Worm (Caenorhabditis elegans): Measurements from ENCODE around the gene C47E12.3.

The C47E12.3 gene

DNA sequence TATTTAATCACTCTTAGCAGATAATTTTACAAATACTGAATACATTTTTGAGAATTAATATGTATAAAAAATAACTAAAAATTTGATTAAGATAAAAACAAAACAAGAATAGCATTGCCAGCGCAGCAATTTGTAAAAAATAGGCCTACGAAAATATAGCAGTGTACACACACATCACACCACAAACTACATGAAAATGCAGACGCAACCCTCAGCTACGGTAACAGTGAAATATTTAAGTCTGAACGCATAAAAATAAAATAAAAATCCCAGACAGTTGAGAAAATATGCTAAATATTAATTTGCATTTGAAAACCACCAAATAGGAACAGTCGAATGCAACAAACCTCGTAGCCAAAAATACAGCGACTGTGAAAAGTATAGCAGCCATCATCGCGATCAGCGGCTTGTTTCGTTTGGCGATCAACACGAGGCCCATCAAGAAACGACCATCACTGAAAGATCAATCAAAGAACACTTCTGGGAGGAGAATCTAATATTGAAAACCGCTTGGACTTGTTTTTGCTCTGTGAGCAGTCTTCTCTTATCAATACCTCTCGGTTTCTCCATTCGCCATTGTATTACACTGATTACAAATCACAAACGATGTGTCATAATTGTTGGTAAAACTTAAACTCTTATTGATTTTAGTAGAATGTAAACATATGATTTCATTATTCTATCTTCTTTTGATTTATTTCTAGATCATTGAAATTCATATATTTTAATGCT, 3.0 kb downstream of the C47E12.3 start, which contains the start of gene pyp-1 (continued):
- TF ChIP-seq mdt-29 (GFP tag; IDR thresholded peaks at IDR 0.05) (0 out of 2 replicates have a peak, but pooled peaks have one; percentile 12), nhr-102 (tag; optimal IDR thresholded peaks at IDR 0.05) (no peak), nhr-11 (tag; optimal IDR thresholded peaks at IDR 0.05) (peak; percentile 30), hlh-11 (tag; optimal IDR thresholded peaks at IDR 0.05) (peak; percentile 67), hlh-30 (tag; optimal IDR thresholded peaks at IDR 0.05; ENCODE audit: insufficient read depth) (peak; percentile 30), ceh-28 (tag; optimal IDR thresholded peaks at IDR 0.05) (no peak), sdz-12 (GFP tag; optimal IDR thresholded peaks at IDR 0.05) (no peak), ZK546.5 (tag; optimal IDR thresholded peaks at IDR 0.05) (no peak), nhr-42 (GFP tag; IDR thresholded peaks at IDR 0.05) (no peak), zip-2 (tag; optimal IDR thresholded peaks at IDR 0.05) (no peak), zag-1 (tag; optimal IDR thresholded peaks at IDR 0.05) (no peak), nhr-41 (GFP tag; IDR thresholded peaks at IDR 0.05) (no peak), ceh-32 (tag; optimal IDR thresholded peaks at IDR 0.05; ENCODE audit: poor library complexity) (no peak), pqm-1 (tag; optimal IDR thresholded peaks at IDR 0.05) (peak; percentile 6), fos-1 (tag; optimal IDR thresholded peaks at IDR 0.05) (no peak), unc-130 (GFP tag; optimal IDR thresholded peaks at IDR 0.05) (peak; percentile 9), nhr-10 (tag; optimal IDR thresholded peaks at IDR 0.05) (no peak), lin-13 (GFP tag; optimal IDR thresholded peaks at IDR 0.05) (no peak), T26A8.4 (GFP tag; IDR thresholded peaks at IDR 0.05) (no peak), F10B5.3 (tag; optimal IDR thresholded peaks at IDR 0.05) (no peak), php-3 (GFP tag; IDR thresholded peaks at IDR 0.05) (no peak), Y105C5A.15 (GFP tag; IDR thresholded peaks at IDR 0.05) (no peak), Y5F2A.4 (GFP tag; optimal IDR thresholded peaks at IDR 0.05) (no peak), ZK337.2 (GFP tag; IDR thresholded peaks at IDR 0.05) (no peak), hmg-1.1 (GFP tag; IDR thresholded peaks at IDR 0.05) (no peak), pha-4 (GFP tag; IDR thresholded peaks at IDR 0.05) (no peak), pha-4 (tag; optimal IDR thresholded peaks at IDR 0.05) (peak; percentile 48), nhr-25 (tag; optimal IDR thresholded peaks at IDR 0.05; ENCODE audit: borderline replicate concordance, insufficient read depth) (no peak), snpc-1.2 (GFP tag; IDR thresholded peaks at IDR 0.05) (0 out of 2 replicates have a peak, but pooled peaks have one; percentile 37), aha-1 (tag) (no peak), mxl-3 (GFP tag; optimal IDR thresholded peaks at IDR 0.05) (no peak), F49E8.2 (tag; optimal IDR thresholded peaks at IDR 0.05; ENCODE audit: borderline replicate concordance) (no peak), mdl-1 (tag; optimal IDR thresholded peaks at IDR 0.05) (peak in 1 of 2 experiments; percentile 32), lir-3 (tag; optimal IDR thresholded peaks at IDR 0.05) (no peak), aly-2 (tag; optimal IDR thresholded peaks at IDR 0.05) (no peak), lsy-2 (tag; optimal IDR thresholded peaks at IDR 0.05) (peak in 1 of 2 experiments; percentile 57), F37D6.2 (tag; optimal IDR thresholded peaks at IDR 0.05) (no peak), zfp-3 (GFP tag; conservative IDR thresholded peaks at IDR 0.05) (no peak), jun-1 (tag; optimal IDR thresholded peaks at IDR 0.05) (no peak), saeg-2 (GFP tag; IDR thresholded peaks at IDR 0.05) (no peak), vab-7 (GFP tag; IDR thresholded peaks at IDR 0.05) (no peak), ctbp-1 (GFP tag; IDR thresholded peaks at IDR 0.05) (no peak), lin-38 (GFP tag; IDR thresholded peaks at IDR 0.05) (peak; percentile 42), Y75B8A.6 (GFP tag; IDR thresholded peaks at IDR 0.05) (no peak), nhr-77 (tag; optimal IDR thresholded peaks at IDR 0.05) (no peak), zip-11 (GFP tag; IDR thresholded peaks at IDR 0.05) (no peak), nhr-28 (tag; optimal IDR thresholded peaks at IDR 0.05) (peak; percentile 67), rbr-2 (tag; optimal IDR thresholded peaks at IDR 0.05) (no peak), snpc-4 (tag; optimal IDR thresholded peaks at IDR 0.05) (no peak), R02D3.7 (tag; optimal IDR thresholded peaks at IDR 0.05) (no peak), ces-1 (GFP tag; optimal IDR thresholded peaks at IDR 0.05) (no peak)
